Fruit fly (Drosophila melanogaster) whole organism, embryonic: ENCODE measurements around the gene pnt.

Source experiments
- Adf1 ChIP-seq: fragments of 200-800 bp; sonication (Bioruptor generic); IDR thresholded peaks from 2 replicates; pipeline ENCODE4 v1.3.6; 2022; ENCODE audit warnings: missing biosample characterization, missing genetic modification characterization
- Awh ChIP-seq: fragments of 200-800 bp; sonication (Bioruptor generic); IDR thresholded peaks from 2 replicates; pipeline ENCODE4, ENCODE4 v1.3.6; 2022; ENCODE audit warnings: missing biosample characterization, missing genetic modification characterization
- B-H1 ChIP-seq: fragments of 200-800 bp; sonication (Bioruptor generic); IDR thresholded peaks from 3 replicates; pipeline ENCODE4 v1.3.6; 2022; ENCODE audit warnings: missing biosample characterization, missing genetic modification characterization
- CG10959 ChIP-seq: fragments of 200-800 bp; sonication (Bioruptor generic); IDR thresholded peaks from 2 replicates; pipeline ENCODE4 v1.3.6; 2022; ENCODE audit warnings: missing biosample characterization, missing genetic modification characterization
- CG11093 ChIP-seq: fragments of 200-800 bp; sonication (Bioruptor generic); IDR thresholded peaks from 3 replicates; pipeline ENCODE4 v1.3.6; 2022; ENCODE audit warnings: missing biosample characterization, missing genetic modification characterization
- CG1233 ChIP-seq: fragments of 200-800 bp; sonication (Bioruptor generic); optimal IDR thresholded peaks from 4 replicates; lab custom pipeline; 2018; ENCODE audit warnings: missing biosample characterization, mild to moderate bottlenecking, missing genetic modification characterization
- CG17359 ChIP-seq: fragments of 200-800 bp; sonication (Bioruptor generic); optimal IDR thresholded peaks from 3 replicates; lab custom pipeline; 2018; ENCODE audit warnings: missing biosample characterization, mild to moderate bottlenecking, missing genetic modification characterization, moderate library complexity
- CG17912 ChIP-seq: fragments of 200-800 bp; sonication (Bioruptor generic); optimal IDR thresholded peaks from 2 replicates; lab custom pipeline; 2018; ENCODE audit warnings: missing biosample characterization, mild to moderate bottlenecking, missing genetic modification characterization
- CG2712 ChIP-seq: fragments of 200-800 bp; optimal IDR thresholded peaks from 3 replicates; lab custom pipeline; 2019; ENCODE audit warnings: missing biosample characterization, mild to moderate bottlenecking, missing genetic modification characterization, moderate library complexity
- CG30431 ChIP-seq: fragments of 200-800 bp; sonication (Bioruptor generic); optimal IDR thresholded peaks from 2 replicates; lab custom pipeline; 2017; ENCODE audit warnings: missing biosample characterization, missing genetic modification characterization
- CG31224 ChIP-seq: fragments of 200-800 bp; sonication (Bioruptor generic); IDR thresholded peaks from 2 replicates; pipeline ENCODE4 v1.3.6; 2022; ENCODE audit warnings: missing biosample characterization, missing genetic modification characterization
- CG34224 ChIP-seq: fragments of 200-800 bp; sonication (Bioruptor generic); IDR thresholded peaks from 3 replicates; pipeline ENCODE4 v1.3.6; 2022; ENCODE audit warnings: missing biosample characterization, missing genetic modification characterization; ENCODE audit not compliant: partially characterized antibody
- CG34376 ChIP-seq: fragments of 200-800 bp; sonication (Bioruptor generic); optimal IDR thresholded peaks from 2 replicates; lab custom pipeline; 2018; ENCODE audit warnings: missing biosample characterization, mild to moderate bottlenecking, missing genetic modification characterization
- CG3726 ChIP-seq: fragments of 200-800 bp; sonication (Bioruptor generic); IDR thresholded peaks from 3 replicates; pipeline ENCODE4, ENCODE4 v1.3.6; 2022; ENCODE audit warnings: missing biosample characterization, missing genetic modification characterization
- CG4820 ChIP-seq: fragments of 200-800 bp; sonication (Bioruptor generic); optimal IDR thresholded peaks from 3 replicates; lab custom pipeline; 2016; ENCODE audit warnings: missing biosample characterization, missing genetic modification characterization
- CG6272 ChIP-seq: fragments of 200-800 bp; sonication (Bioruptor generic); IDR thresholded peaks from 2 replicates; pipeline ENCODE4 v1.3.6; 2022; ENCODE audit warnings: missing biosample characterization, missing genetic modification characterization
- CG8290 ChIP-seq, 3 experiments: fragments of 200-800 bp; sonication (Bioruptor generic); optimal IDR thresholded peaks; 2 replicates each; lab custom pipeline; 2016 to 2019; ENCODE audit warnings: missing biosample characterization in 3 of 3, missing genetic modification characterization in 3 of 3, mild to moderate bottlenecking in 2 of 3, moderate library complexity in 1 of 3
- CG8359 ChIP-seq: fragments of 200-800 bp; sonication (Bioruptor generic); optimal IDR thresholded peaks from 2 replicates; lab custom pipeline; 2017; ENCODE audit warnings: missing biosample characterization, mild to moderate bottlenecking, missing genetic modification characterization, borderline replicate concordance
- CG9215 ChIP-seq: fragments of 200-800 bp; sonication (Bioruptor generic); IDR thresholded peaks from 2 replicates; pipeline ENCODE4 v1.3.6; 2022; ENCODE audit warnings: missing biosample characterization, missing genetic modification characterization
- Dll ChIP-seq: fragments of 200-800 bp; sonication (Bioruptor generic); IDR thresholded peaks from 4 replicates; pipeline ENCODE4 v1.3.6; 2022; ENCODE audit warnings: missing biosample characterization, missing genetic modification characterization; ENCODE audit not compliant: partially characterized antibody
- E2f2 ChIP-seq: fragments of 200-800 bp; sonication (Bioruptor generic); IDR thresholded peaks from 2 replicates; pipeline ENCODE4 v1.3.6; 2022; ENCODE audit warnings: missing biosample characterization, missing genetic modification characterization
- Ets97D ChIP-seq: fragments of 200-800 bp; sonication (Bioruptor generic); optimal IDR thresholded peaks from 3 replicates; lab custom pipeline; 2016; ENCODE audit warnings: missing biosample characterization, missing genetic modification characterization
- H2.0 ChIP-seq: fragments of 200-800 bp; sonication (Bioruptor generic); IDR thresholded peaks from 2 replicates; pipeline ENCODE4 v1.3.6; 2022; ENCODE audit warnings: missing biosample characterization, missing genetic modification characterization
- Kr ChIP-seq: fragments of 200-800 bp; sonication (Bioruptor generic); optimal IDR thresholded peaks from 2 replicates; lab custom pipeline; 2017; ENCODE audit warnings: missing biosample characterization, mild to moderate bottlenecking, missing genetic modification characterization
- Lhr ChIP-seq: fragments of 200-800 bp; sonication (Bioruptor generic); optimal IDR thresholded peaks from 3 replicates; lab custom pipeline; 2017; ENCODE audit warnings: mild to moderate bottlenecking, missing biosample characterization, missing genetic modification reagents, missing genetic modification characterization
- Myb ChIP-seq: fragments of 200-800 bp; sonication (Bioruptor generic); optimal IDR thresholded peaks from 2 replicates; lab custom pipeline; 2016; ENCODE audit warnings: missing biosample characterization, missing genetic modification characterization
- Side ChIP-seq: fragments of 200-800 bp; sonication (Bioruptor generic); optimal IDR thresholded peaks from 2 replicates; lab custom pipeline; 2016; ENCODE audit warnings: missing biosample characterization, missing genetic modification characterization
- Sry-β ChIP-seq: fragments of 200-800 bp; sonication (Bioruptor generic); optimal IDR thresholded peaks from 2 replicates; lab custom pipeline; 2018; ENCODE audit warnings: missing biosample characterization, mild to moderate bottlenecking, missing genetic modification characterization, moderate library complexity
- amos ChIP-seq: fragments of 200-800 bp; sonication (Bioruptor generic); IDR thresholded peaks from 2 replicates; pipeline ENCODE4 v1.3.6; 2022; ENCODE audit warnings: missing biosample characterization, missing genetic modification characterization; ENCODE audit not compliant: partially characterized antibody
- ase ChIP-seq: fragments of 200-800 bp; sonication (Bioruptor generic); IDR thresholded peaks from 3 replicates; pipeline ENCODE4 v1.3.6; 2022; ENCODE audit warnings: missing biosample characterization, missing genetic modification characterization
- bab2 ChIP-seq: fragments of 200-800 bp; sonication (Bioruptor generic); optimal IDR thresholded peaks from 2 replicates; lab custom pipeline; 2016; ENCODE audit warnings: missing biosample characterization, missing genetic modification characterization
- chif ChIP-seq, 2 experiments: fragments of 200-800 bp; sonication (Bioruptor generic); optimal IDR thresholded peaks; 3 replicates each; lab custom pipeline; 2016; ENCODE audit warnings: missing biosample characterization in 2 of 2, missing genetic modification characterization in 2 of 2
- ci ChIP-seq: fragments of 200-800 bp; sonication (Bioruptor generic); IDR thresholded peaks from 3 replicates; pipeline ENCODE4 v1.3.6; 2022; ENCODE audit warnings: missing biosample characterization, missing genetic modification characterization
- fd3F ChIP-seq: fragments of 200-800 bp; sonication (Bioruptor generic); optimal IDR thresholded peaks from 2 replicates; lab custom pipeline; 2018; ENCODE audit warnings: missing biosample characterization, mild to moderate bottlenecking, missing genetic modification characterization, moderate library complexity
- fu2 ChIP-seq: fragments of 200-800 bp; sonication (Bioruptor generic); optimal IDR thresholded peaks from 2 replicates; lab custom pipeline; 2016; ENCODE audit warnings: missing biosample characterization, missing genetic modification characterization
- gfzf ChIP-seq: fragments of 200-800 bp; sonication (Bioruptor generic); optimal IDR thresholded peaks from 2 replicates; lab custom pipeline; 2016; ENCODE audit warnings: missing biosample characterization, mild to moderate bottlenecking, missing genetic modification characterization, moderate library complexity
- grau ChIP-seq: fragments of 200-800 bp; optimal IDR thresholded peaks from 3 replicates; lab custom pipeline; 2019; ENCODE audit warnings: missing biosample characterization, mild to moderate bottlenecking, missing genetic modification characterization, moderate library complexity
- ken ChIP-seq: fragments of 200-800 bp; sonication (Bioruptor generic); IDR thresholded peaks from 3 replicates; pipeline ENCODE4 v1.3.6; 2022; ENCODE audit warnings: missing biosample characterization, missing genetic modification characterization
- lab ChIP-seq: fragments of 200-800 bp; sonication (Bioruptor generic); optimal IDR thresholded peaks from 3 replicates; lab custom pipeline; 2017; ENCODE audit warnings: missing biosample characterization, missing genetic modification characterization, mild to moderate bottlenecking, moderate library complexity, missing genetic modification reagents
- lilli ChIP-seq: fragments of 200-800 bp; sonication (Bioruptor generic); optimal IDR thresholded peaks from 3 replicates; lab custom pipeline; 2016; ENCODE audit warnings: missing biosample characterization, missing genetic modification characterization
- org-1 ChIP-seq: fragments of 200-800 bp; sonication (Bioruptor generic); optimal IDR thresholded peaks from 2 replicates; lab custom pipeline; 2017; ENCODE audit warnings: missing biosample characterization, missing genetic modification characterization
- pros ChIP-seq: fragments of 200-800 bp; sonication (Bioruptor generic); optimal IDR thresholded peaks from 3 replicates; lab custom pipeline; 2019; ENCODE audit warnings: missing biosample characterization, mild to moderate bottlenecking, missing genetic modification characterization, moderate library complexity
- shn ChIP-seq: fragments of 200-800 bp; sonication (Bioruptor generic); optimal IDR thresholded peaks from 3 replicates; lab custom pipeline; 2016; ENCODE audit warnings: missing biosample characterization, missing genetic modification characterization
- sim ChIP-seq: fragments of 200-800 bp; sonication (Bioruptor generic); IDR thresholded peaks from 2 replicates; pipeline ENCODE4 v1.3.6; 2022; ENCODE audit warnings: missing biosample characterization, missing genetic modification characterization
- sug ChIP-seq: fragments of 200-800 bp; optimal IDR thresholded peaks from 2 replicates; lab custom pipeline; 2019; ENCODE audit warnings: missing biosample characterization, mild to moderate bottlenecking, missing genetic modification characterization, moderate library complexity
- tna ChIP-seq: fragments of 200-800 bp; sonication (Bioruptor generic); IDR thresholded peaks from 2 replicates; pipeline ENCODE4 v1.3.6; 2022; ENCODE audit warnings: missing biosample characterization, missing genetic modification characterization; ENCODE audit not compliant: partially characterized antibody
- trh ChIP-seq: fragments of 200-800 bp; sonication (Bioruptor generic); optimal IDR thresholded peaks from 2 replicates; lab custom pipeline; 2016; ENCODE audit warnings: missing biosample characterization, missing genetic modification characterization
- ttk ChIP-seq: fragments of 200-800 bp; sonication (Bioruptor generic); IDR thresholded peaks from 2 replicates; pipeline ENCODE4 v2.1.2; 2022; ENCODE audit warnings: missing biosample characterization, missing genetic modification characterization
- usp ChIP-seq: fragments of >200 bp; optimal IDR thresholded peaks from 2 replicates; lab custom pipeline; 2017; ENCODE audit warnings: missing biosample characterization, missing genetic modification characterization
- zf30C ChIP-seq: fragments of 200-800 bp; sonication (Bioruptor generic); optimal IDR thresholded peaks from 3 replicates; lab custom pipeline; 2018; ENCODE audit warnings: missing biosample characterization, mild to moderate bottlenecking, missing genetic modification characterization

The pnt gene

dm6 chr3R:23358565-23359138 lies 12.7 kb upstream of the pnt start, which contains the start of gene RpS3:
Gene RpS3 (plus strand): TSS chr3R:23358812.
- peak; percentile 78 for TF ChIP-seq Ets97D (GFP tag; lab: Kevin White, UChicago)
- no peak for TF ChIP-seq CG11093 (GFP tag; lab: Robert Waterston, UW)
- no peak for TF ChIP-seq Sry-β (GFP tag; lab: Kevin White, UChicago)
- 0 out of 2 replicates have a peak, but pooled peaks have one; percentile 17 for TF ChIP-seq tna (GFP tag; lab: Robert Waterston, UW)
- peak; percentile 8 for TF ChIP-seq fd3F (GFP tag; lab: Kevin White, UChicago)
- TF ChIP-seq sug = peak; percentile 36
- no peak for TF ChIP-seq shn (GFP tag; lab: Kevin White, UChicago)
- TF ChIP-seq ken (GFP tag; lab: Robert Waterston, UW) = no peak
- no peak for TF ChIP-seq CG17912 (GFP tag; lab: Kevin White, UChicago)
- 0 out of 3 replicates have a peak, but pooled peaks have one; percentile 23 for TF ChIP-seq CG34224 (GFP tag; lab: Robert Waterston, UW)
- no peak for TF ChIP-seq CG30431 (GFP tag; lab: Kevin White, UChicago)
- TF ChIP-seq CG2712 (tag; lab: Kevin White, UChicago) = peak; percentile 94
- TF ChIP-seq fu2 (GFP tag; lab: Kevin White, UChicago) = peak; percentile 23
- TF ChIP-seq amos (GFP tag; lab: Robert Waterston, UW) = 0 out of 2 replicates have a peak, but pooled peaks have one; percentile 23
- peak; percentile 54 for TF ChIP-seq lab
- no peak for TF ChIP-seq chif (GFP tag; optimal IDR thresholded peaks at IDR 0.05; lab: Kevin White, UChicago)
- TF ChIP-seq Lhr (GFP tag; lab: Kevin White, UChicago) = peak; percentile 66
- TF ChIP-seq Kr (GFP tag; lab: Kevin White, UChicago) = no peak
- TF ChIP-seq pros (GFP tag; lab: Kevin White, UChicago) = no peak
- no peak for TF ChIP-seq trh (GFP tag; lab: Kevin White, UChicago)
- TF ChIP-seq CG4820 (GFP tag; lab: Kevin White, UChicago) = no peak
- TF ChIP-seq CG17359 (tag; lab: Kevin White, UChicago) = peak; percentile 22
- TF ChIP-seq bab2 (GFP tag; lab: Kevin White, UChicago) = no peak
- no peak for TF ChIP-seq org-1 (GFP tag; lab: Kevin White, UChicago)
- TF ChIP-seq CG31224 (GFP tag; lab: Robert Waterston, UW) = no peak
- 0 out of 4 replicates have a peak, but pooled peaks have one; percentile 29 for TF ChIP-seq Dll
- TF ChIP-seq CG3726 (GFP tag; lab: Robert Waterston, UW) = no peak
- no peak for TF ChIP-seq lilli
- no peak for TF ChIP-seq sim (GFP tag; lab: Robert Waterston, UW)
- peak; percentile 58 for TF ChIP-seq CG34376 (GFP tag; lab: Kevin White, UChicago)
- peak; percentile 71 for TF ChIP-seq gfzf
- TF ChIP-seq ci (GFP tag; lab: Robert Waterston, UW) = no peak
- TF ChIP-seq E2f2 (GFP tag; lab: Robert Waterston, UW) = 0 out of 2 replicates have a peak, but pooled peaks have one; percentile 14
- peak; percentile 15 for TF ChIP-seq CG8359 (GFP tag; lab: Kevin White, UChicago)
- no peak for TF ChIP-seq ase (GFP tag; lab: Robert Waterston, UW)
- TF ChIP-seq CG10959 (GFP tag; lab: Robert Waterston, UW) = no peak
- no peak for TF ChIP-seq zf30C (GFP tag; lab: Kevin White, UChicago)
- no peak for TF ChIP-seq CG9215 (GFP tag; lab: Robert Waterston, UW)
- no peak for TF ChIP-seq Adf1
- no peak for TF ChIP-seq usp (GFP tag; lab: Kevin White, UChicago)
- no peak for TF ChIP-seq CG6272 (GFP tag; lab: Robert Waterston, UW)
- TF ChIP-seq grau = peak; percentile 28
- peak; percentile 23 for TF ChIP-seq CG8290 (GFP tag; optimal IDR thresholded peaks at IDR 0.05; lab: Kevin White, UChicago)
- TF ChIP-seq CG8290 (tag; optimal IDR thresholded peaks at IDR 0.05; lab: Kevin White, UChicago) = peak in 1 of 2 experiments; percentile 50
- no peak for TF ChIP-seq B-H1 (GFP tag; lab: Robert Waterston, UW)
- TF ChIP-seq Awh = no peak
- no peak for TF ChIP-seq Side (GFP tag; lab: Kevin White, UChicago)
- TF ChIP-seq Myb (GFP tag; lab: Kevin White, UChicago) = no peak
- TF ChIP-seq CG1233 (GFP tag; lab: Kevin White, UChicago) = no peak
- TF ChIP-seq H2.0 (GFP tag; lab: Robert Waterston, UW) = no peak
- TF ChIP-seq ttk = no peak
